Worm (Caenorhabditis elegans) whole organism, L3 larva: Measurements from ENCODE around the gene srt-22.

Source experiments
- R02D3.7 ChIP-seq: fragments of 150-350 bp; optimal IDR thresholded peaks from 2 replicates; lab custom pipeline; 2014; ENCODE audit warnings: missing biosample characterization, missing genetic modification characterization
- fos-1 ChIP-seq: fragments of 150-350 bp; optimal IDR thresholded peaks from 2 replicates; lab custom pipeline; 2014; ENCODE audit warnings: missing biosample characterization, missing genetic modification characterization
- jun-1 ChIP-seq: fragments of 150-350 bp; optimal IDR thresholded peaks from 2 replicates; lab custom pipeline; 2014; ENCODE audit warnings: missing biosample characterization, missing genetic modification reagents, missing genetic modification characterization
- lsy-12 ChIP-seq: sonication (generic microtip); optimal IDR thresholded peaks from 2 replicates; lab custom pipeline; 2016; ENCODE audit warnings: mild to moderate bottlenecking, missing genetic modification characterization, missing compliant biosample characterization
- nhr-28 ChIP-seq: fragments of 150-350 bp; optimal IDR thresholded peaks from 2 replicates; lab custom pipeline; 2014; ENCODE audit warnings: missing biosample characterization, missing genetic modification characterization
- snpc-4 ChIP-seq: fragments of 150-350 bp; optimal IDR thresholded peaks from 2 replicates; lab custom pipeline; 2014; ENCODE audit warnings: missing biosample characterization, missing genetic modification characterization
- unc-62 ChIP-seq: fragments of 150-350 bp; sonication (generic microtip); optimal IDR thresholded peaks from 4 replicates; lab custom pipeline; 2014; ENCODE audit warnings: missing biosample characterization, missing genetic modification reagents, missing genetic modification characterization

- TF ChIP-seq unc-62 (GFP tag; lab: Kevin White, UChicago) (no peak), lsy-12 (tag; lab: Kevin White, UChicago) (no peak), snpc-4 (tag; lab: Kevin White, UChicago) (no peak), R02D3.7 (tag; lab: Kevin White, UChicago) (no peak), jun-1 (tag; lab: Kevin White, UChicago) (no peak), fos-1 (tag; lab: Kevin White, UChicago) (no peak), nhr-28 (tag; lab: Kevin White, UChicago) (no peak)
Observed at ce11 chrV:15305502-15305901, 10.2 kb downstream of the srt-22 start, which contains the start of gene T26H8.5.
